Fruit fly (Drosophila melanogaster) whole organism, adult: Measurements from ENCODE around the gene hiro.

Source experiments
- CG11617 ChIP-seq: fragments of 200-800 bp; sonication (Bioruptor generic); optimal IDR thresholded peaks from 2 replicates; lab custom pipeline; 2017; ENCODE audit warnings: mild to moderate bottlenecking, missing biosample characterization, missing genetic modification reagents, missing genetic modification characterization
- CG12768 ChIP-seq: fragments of 200-800 bp; sonication (Bioruptor generic); optimal IDR thresholded peaks from 2 replicates; lab custom pipeline; 2017; ENCODE audit warnings: missing biosample characterization, missing genetic modification characterization, mild to moderate bottlenecking, moderate library complexity, missing genetic modification reagents
- CG14711 ChIP-seq: fragments of 200-800 bp; sonication (Bioruptor generic); optimal IDR thresholded peaks from 2 replicates; lab custom pipeline; 2018; ENCODE audit warnings: missing biosample characterization, mild to moderate bottlenecking, missing genetic modification characterization, moderate library complexity
- CG1620 ChIP-seq: fragments of 200-800 bp; sonication (Bioruptor generic); optimal IDR thresholded peaks from 2 replicates; lab custom pipeline; 2016; ENCODE audit warnings: missing biosample characterization, missing genetic modification characterization
- CG33017 ChIP-seq: fragments of 200-800 bp; sonication (Bioruptor generic); optimal IDR thresholded peaks from 2 replicates; lab custom pipeline; 2018; ENCODE audit warnings: missing biosample characterization, mild to moderate bottlenecking, missing genetic modification characterization, moderate library complexity
- CG5204 ChIP-seq: fragments of 200-800 bp; sonication (Bioruptor generic); optimal IDR thresholded peaks from 2 replicates; lab custom pipeline; 2016; ENCODE audit warnings: missing biosample characterization, missing genetic modification characterization
- CG7045 ChIP-seq: fragments of 200-800 bp; sonication (Bioruptor generic); optimal IDR thresholded peaks from 2 replicates; lab custom pipeline; 2017; ENCODE audit warnings: missing biosample characterization, mild to moderate bottlenecking, missing genetic modification characterization
- CG7101 ChIP-seq: fragments of 200-800 bp; sonication (Bioruptor generic); optimal IDR thresholded peaks from 2 replicates; lab custom pipeline; 2018; ENCODE audit warnings: missing biosample characterization, mild to moderate bottlenecking, missing genetic modification characterization, moderate library complexity
- Clk ChIP-seq: fragments of 200-800 bp; sonication (Bioruptor generic); optimal IDR thresholded peaks from 2 replicates; lab custom pipeline; 2017; ENCODE audit warnings: missing biosample characterization, missing genetic modification characterization
- Crg-1 ChIP-seq: fragments of 200-800 bp; sonication (Bioruptor generic); optimal IDR thresholded peaks from 2 replicates; lab custom pipeline; 2016; ENCODE audit warnings: missing biosample characterization, missing genetic modification characterization
- Hr96 ChIP-seq: fragments of 200-800 bp; sonication (Bioruptor generic); optimal IDR thresholded peaks from 2 replicates; lab custom pipeline; 2016; ENCODE audit warnings: missing biosample characterization, missing genetic modification characterization
- Mnt ChIP-seq: fragments of 200-800 bp; sonication (Bioruptor generic); optimal IDR thresholded peaks from 2 replicates; lab custom pipeline; 2016; ENCODE audit warnings: missing biosample characterization, mild to moderate bottlenecking, missing genetic modification characterization
- bab1 ChIP-seq: fragments of 200-800 bp; sonication (Bioruptor generic); optimal IDR thresholded peaks from 3 replicates; lab custom pipeline; 2019; ENCODE audit warnings: missing biosample characterization, mild to moderate bottlenecking, missing genetic modification characterization, moderate library complexity
- cic ChIP-seq: fragments of 200-800 bp; sonication (Bioruptor generic); optimal IDR thresholded peaks from 2 replicates; lab custom pipeline; 2017; ENCODE audit warnings: missing biosample characterization, mild to moderate bottlenecking, missing genetic modification characterization, moderate library complexity
- cnc ChIP-seq, 2 experiments: fragments of >200 bp; optimal IDR thresholded peaks; 2 replicates each; lab custom pipeline; 2017
- kay ChIP-seq: fragments of 200-800 bp; sonication (Bioruptor generic); peaks from one replicate; lab custom pipeline; 2016; ENCODE audit warnings: missing biosample characterization, missing genetic modification characterization, borderline replicate concordance
- ovo ChIP-seq: fragments of 200-800 bp; sonication (Bioruptor generic); optimal IDR thresholded peaks from 2 replicates; lab custom pipeline; 2016; ENCODE audit warnings: missing biosample characterization, missing genetic modification characterization
- pad ChIP-seq: fragments of 200-800 bp; sonication (Bioruptor generic); optimal IDR thresholded peaks from 3 replicates; lab custom pipeline; 2017; ENCODE audit warnings: missing biosample characterization, missing genetic modification characterization, mild to moderate bottlenecking, moderate library complexity, missing genetic modification reagents
- tj ChIP-seq: fragments of 200-800 bp; sonication (Bioruptor generic); optimal IDR thresholded peaks from 3 replicates; lab custom pipeline; 2017; ENCODE audit warnings: missing biosample characterization, mild to moderate bottlenecking, missing genetic modification characterization, moderate library complexity
- toe ChIP-seq: fragments of 200-800 bp; sonication (Bioruptor generic); optimal IDR thresholded peaks from 2 replicates; lab custom pipeline; 2016; ENCODE audit warnings: missing biosample characterization, missing genetic modification characterization

hiro gene

DNA sequence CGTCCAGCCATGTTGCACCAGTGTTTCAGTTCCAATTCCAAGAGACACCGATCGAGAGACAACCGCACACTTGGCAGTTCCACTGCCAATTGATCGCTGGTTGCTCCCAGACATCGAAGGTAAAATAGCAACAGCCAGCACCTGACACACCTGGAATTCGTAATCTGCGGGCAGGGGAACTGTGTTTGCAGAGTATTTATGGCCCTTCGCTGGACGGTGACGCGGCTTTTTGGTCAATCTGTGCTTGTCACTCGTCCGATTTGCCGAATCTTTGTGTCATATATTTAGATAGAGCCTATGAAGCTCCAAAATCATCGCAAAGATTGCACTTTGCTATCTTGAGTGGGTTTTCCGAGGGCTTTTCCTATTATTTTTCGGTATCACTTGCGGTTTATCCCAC is at the start of gene hiro:
Gene hiro (minus strand): TSS at position 101 of the 400 bp plus-strand sequence.
- TF ChIP-seq CG33017 (tag; lab: Kevin White, UChicago) = no peak
- no peak for TF ChIP-seq cic (GFP tag; lab: Kevin White, UChicago)
- no peak for TF ChIP-seq tj (GFP tag; lab: Kevin White, UChicago)
- no peak for TF ChIP-seq Hr96 (GFP tag; lab: Kevin White, UChicago)
- TF ChIP-seq kay = no peak
- TF ChIP-seq Clk = no peak
- TF ChIP-seq toe (GFP tag; lab: Kevin White, UChicago) = no peak
- TF ChIP-seq ovo = no peak
- no peak for TF ChIP-seq CG12768 (GFP tag; lab: Kevin White, UChicago)
- no peak for TF ChIP-seq CG7045 (GFP tag; lab: Kevin White, UChicago)
- no peak for TF ChIP-seq Mnt (GFP tag; lab: Kevin White, UChicago)
- no peak for TF ChIP-seq CG14711
- no peak for TF ChIP-seq bab1 (GFP tag; lab: Kevin White, UChicago)
- no peak for TF ChIP-seq Crg-1 (GFP tag; lab: Kevin White, UChicago)
- TF ChIP-seq cnc (optimal IDR thresholded peaks at IDR 0.05; lab: Kevin White, UChicago) = no peak
- no peak for TF ChIP-seq pad (GFP tag; lab: Kevin White, UChicago)
- TF ChIP-seq CG1620 (GFP tag; lab: Kevin White, UChicago) = no peak
- TF ChIP-seq CG5204 (GFP tag; lab: Kevin White, UChicago) = no peak
- no peak for TF ChIP-seq CG7101

DNA sequence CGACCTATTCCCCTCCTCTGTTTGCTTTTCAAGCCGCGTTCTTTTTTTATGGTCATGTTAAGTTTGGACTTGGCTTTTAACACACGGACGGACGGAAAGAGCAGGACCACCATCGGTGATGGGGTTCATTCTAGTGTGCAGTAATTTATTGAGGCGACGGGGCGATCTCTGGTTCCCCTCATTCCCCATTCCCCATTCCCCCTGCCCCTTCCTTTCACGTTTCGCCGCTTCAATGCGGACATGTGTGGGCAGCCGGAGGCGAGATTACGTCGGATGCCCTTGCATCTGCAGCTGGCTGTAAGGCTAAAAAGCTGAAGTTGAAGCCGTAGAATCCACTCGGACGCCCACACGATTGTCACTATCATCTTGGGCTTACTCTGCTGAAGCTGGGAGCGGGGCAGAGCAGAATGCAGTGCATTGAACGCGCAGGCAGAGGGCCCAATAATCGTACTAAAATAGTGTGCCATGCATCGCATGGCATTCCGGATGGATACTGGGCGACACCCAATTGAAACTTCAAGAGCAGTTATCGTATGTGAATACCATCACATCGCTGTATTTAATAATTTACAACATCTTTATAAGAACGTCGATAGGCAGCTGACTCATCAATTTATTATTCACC is 48.9 kb upstream of the hiro start:
- TF ChIP-seq CG7045 (GFP tag; lab: Kevin White, UChicago) (no peak), kay (no peak), ovo (no peak), CG7101 (no peak), cic (GFP tag; lab: Kevin White, UChicago) (no peak), CG14711 (no peak), Mnt (GFP tag; lab: Kevin White, UChicago) (no peak), pad (GFP tag; lab: Kevin White, UChicago) (no peak), Clk (no peak), CG33017 (tag; lab: Kevin White, UChicago) (no peak), bab1 (GFP tag; lab: Kevin White, UChicago) (no peak), Crg-1 (GFP tag; lab: Kevin White, UChicago) (no peak), toe (GFP tag; lab: Kevin White, UChicago) (no peak), CG11617 (GFP tag; lab: Kevin White, UChicago) (no peak), CG12768 (GFP tag; lab: Kevin White, UChicago) (no peak)

DNA sequence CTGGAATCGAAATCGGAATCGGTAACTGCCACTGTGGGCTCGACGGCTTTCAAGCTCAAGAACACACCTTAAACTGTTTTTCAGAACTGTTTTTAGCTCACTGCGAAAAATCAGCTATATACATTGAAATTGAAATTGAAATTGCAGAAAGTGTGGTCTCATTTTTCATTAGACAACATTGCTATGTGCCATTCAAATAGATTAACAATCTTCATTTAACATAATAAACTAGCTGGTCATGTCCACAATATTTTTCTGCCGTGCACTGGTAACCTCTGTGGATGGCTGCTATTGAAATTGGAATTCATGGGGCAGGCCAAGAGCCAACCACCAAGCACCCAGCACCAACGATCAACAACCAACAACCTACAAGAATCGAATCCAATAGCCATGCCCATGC is 48.2 kb upstream of the hiro start:
- no peak for TF ChIP-seq Clk
- TF ChIP-seq pad (GFP tag; lab: Kevin White, UChicago) = no peak
- TF ChIP-seq ovo = no peak
- no peak for TF ChIP-seq CG14711
- no peak for TF ChIP-seq cnc (optimal IDR thresholded peaks at IDR 0.05; lab: Kevin White, UChicago)
- TF ChIP-seq CG7101 = no peak
- no peak for TF ChIP-seq toe (GFP tag; lab: Kevin White, UChicago)
- no peak for TF ChIP-seq CG1620 (GFP tag; lab: Kevin White, UChicago)
- TF ChIP-seq CG11617 (GFP tag; lab: Kevin White, UChicago) = no peak

DNA sequence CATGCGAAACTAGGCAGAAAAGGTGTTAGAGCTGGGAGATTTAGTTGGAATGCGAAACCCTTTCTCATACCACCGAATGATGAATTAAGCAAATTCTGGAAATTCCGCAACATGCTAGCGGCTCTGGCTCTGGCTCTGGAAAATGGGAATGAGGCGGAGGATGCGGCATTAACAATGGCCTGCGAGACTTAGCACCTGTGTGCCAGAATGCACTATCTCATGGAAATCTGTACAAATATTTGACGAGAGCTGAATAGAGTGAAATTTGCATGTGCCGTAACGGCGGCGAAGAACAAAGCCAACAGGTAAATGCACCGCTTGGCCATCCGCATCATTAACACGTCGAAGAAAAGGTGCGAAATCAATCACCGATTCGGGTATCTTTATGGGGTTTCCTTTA is 47.6 kb upstream of the hiro start:
- no peak for TF ChIP-seq toe (GFP tag; lab: Kevin White, UChicago)
- TF ChIP-seq CG1620 (GFP tag; lab: Kevin White, UChicago) = no peak
- TF ChIP-seq tj (GFP tag; lab: Kevin White, UChicago) = no peak
- TF ChIP-seq bab1 (GFP tag; lab: Kevin White, UChicago) = no peak
- TF ChIP-seq CG11617 (GFP tag; lab: Kevin White, UChicago) = no peak
- TF ChIP-seq Crg-1 (GFP tag; lab: Kevin White, UChicago) = no peak
- no peak for TF ChIP-seq pad (GFP tag; lab: Kevin White, UChicago)
- no peak for TF ChIP-seq CG7045 (GFP tag; lab: Kevin White, UChicago)
- TF ChIP-seq kay = no peak
- no peak for TF ChIP-seq cnc (optimal IDR thresholded peaks at IDR 0.05; lab: Kevin White, UChicago)

DNA sequence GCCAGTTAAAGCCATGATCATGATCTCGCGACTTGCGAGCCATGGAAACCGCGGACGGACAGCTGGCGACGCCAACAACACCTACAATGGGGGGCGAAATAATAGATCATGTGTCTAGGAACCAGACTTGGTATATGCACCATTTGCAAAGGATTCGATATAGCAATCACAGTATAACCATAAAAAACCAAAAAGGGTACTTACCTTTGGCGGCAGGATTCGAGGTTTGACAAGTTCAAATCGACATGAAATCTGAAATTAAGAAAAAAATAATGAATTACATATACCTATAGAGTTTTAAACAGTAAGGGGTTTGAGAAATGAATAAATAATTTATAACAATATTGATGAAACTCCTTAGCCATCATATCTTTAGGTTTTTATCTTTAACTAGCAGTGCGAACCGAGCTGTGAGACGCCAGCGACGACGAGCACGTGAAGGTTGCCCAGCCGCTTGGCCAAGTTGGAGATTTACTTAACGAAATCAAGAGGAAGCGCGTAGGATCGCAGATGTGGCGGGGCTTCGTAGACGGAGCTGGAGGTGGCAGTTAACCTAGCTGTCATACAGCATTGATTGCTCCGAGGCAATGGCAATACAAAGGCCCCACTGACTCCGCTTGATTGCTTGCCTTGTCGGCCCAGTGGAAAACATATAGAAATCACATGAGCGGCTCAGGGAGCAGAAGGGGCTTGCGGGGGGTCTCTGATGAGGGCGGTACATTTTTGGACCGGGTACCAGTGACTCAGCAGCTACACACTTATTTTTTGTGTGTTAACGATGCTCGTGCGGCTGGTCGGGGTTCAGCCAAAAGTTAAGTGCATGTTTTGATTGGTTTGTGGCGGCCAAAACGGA is 46.3 kb upstream of the hiro start:
- no peak for TF ChIP-seq Mnt (GFP tag; lab: Kevin White, UChicago)
- TF ChIP-seq tj (GFP tag; lab: Kevin White, UChicago) = no peak
- TF ChIP-seq CG5204 (GFP tag; lab: Kevin White, UChicago) = no peak
- TF ChIP-seq toe (GFP tag; lab: Kevin White, UChicago) = no peak
- no peak for TF ChIP-seq CG11617 (GFP tag; lab: Kevin White, UChicago)
- no peak for TF ChIP-seq CG1620 (GFP tag; lab: Kevin White, UChicago)
- no peak for TF ChIP-seq Clk
- TF ChIP-seq kay = no peak
- no peak for TF ChIP-seq Hr96 (GFP tag; lab: Kevin White, UChicago)
- TF ChIP-seq Crg-1 (GFP tag; lab: Kevin White, UChicago) = no peak
- no peak for TF ChIP-seq cnc (optimal IDR thresholded peaks at IDR 0.05; lab: Kevin White, UChicago)
